Worm (Caenorhabditis elegans) whole organism, late embryonic: ENCODE measurements around the gene arrd-17.

Experiments used
- C38D4.7 ChIP-seq: fragments of 200-800 bp; sonication (Bioruptor generic); optimal IDR thresholded peaks from 2 replicates; lab custom pipeline; 2018; ENCODE audit warnings: mild to moderate bottlenecking, missing genetic modification characterization, moderate library complexity, missing compliant biosample characterization
- F13H6.1 ChIP-seq: sonication (generic microtip); optimal IDR thresholded peaks from 2 replicates; lab custom pipeline; 2016; ENCODE audit warnings: missing genetic modification characterization, missing compliant biosample characterization
- K02D7.2 ChIP-seq: sonication (generic microtip); optimal IDR thresholded peaks from 2 replicates; lab custom pipeline; 2017; ENCODE audit warnings: mild to moderate bottlenecking, missing genetic modification characterization, missing compliant biosample characterization
- T23F11.4 ChIP-seq: fragments of 200-800 bp; sonication (Bioruptor generic); optimal IDR thresholded peaks from 2 replicates; lab custom pipeline; 2018; ENCODE audit warnings: mild to moderate bottlenecking, missing genetic modification characterization, missing compliant biosample characterization
- Y22D7AL.16 ChIP-seq: sonication (generic microtip); optimal IDR thresholded peaks from 2 replicates; lab custom pipeline; 2016; ENCODE audit warnings: missing genetic modification characterization, missing compliant biosample characterization
- ama-1 ChIP-seq: fragments of 150-350 bp; optimal IDR thresholded peaks from 2 replicates; lab custom pipeline; 2014
- ceh-18 ChIP-seq: sonication (generic microtip); optimal IDR thresholded peaks from 2 replicates; lab custom pipeline; 2016; ENCODE audit warnings: missing genetic modification characterization, missing compliant biosample characterization
- ceh-19 ChIP-seq: fragments of 200-800 bp; sonication (Bioruptor generic); optimal IDR thresholded peaks from 2 replicates; lab custom pipeline; 2018; ENCODE audit warnings: mild to moderate bottlenecking, missing genetic modification characterization, missing compliant biosample characterization
- ceh-30 ChIP-seq: fragments of 150-350 bp; optimal IDR thresholded peaks from 2 replicates; lab custom pipeline; 2014; ENCODE audit warnings: missing biosample characterization, missing genetic modification characterization
- ceh-34 ChIP-seq: sonication (generic microtip); optimal IDR thresholded peaks from 2 replicates; lab custom pipeline; 2016; ENCODE audit warnings: mild to moderate bottlenecking, missing genetic modification characterization, missing compliant biosample characterization
- dve-1 ChIP-seq: sonication (generic microtip); optimal IDR thresholded peaks from 2 replicates; lab custom pipeline; 2017; ENCODE audit warnings: antibody characterized with exemption, mild to moderate bottlenecking, missing genetic modification characterization, missing compliant biosample characterization
- elt-4 ChIP-seq: sonication (generic microtip); optimal IDR thresholded peaks from 2 replicates; lab custom pipeline; 2016; ENCODE audit warnings: missing genetic modification characterization, missing compliant biosample characterization
- eyg-1 ChIP-seq: sonication (generic microtip); optimal IDR thresholded peaks from 2 replicates; lab custom pipeline; 2016; ENCODE audit warnings: missing genotype, missing genetic modification characterization, missing compliant biosample characterization
- fax-1 ChIP-seq: sonication (generic microtip); optimal IDR thresholded peaks from 2 replicates; lab custom pipeline; 2016; ENCODE audit warnings: missing genotype, missing genetic modification characterization, missing compliant biosample characterization
- fkh-10 ChIP-seq: fragments of 150-350 bp; optimal IDR thresholded peaks from 2 replicates; lab custom pipeline; 2014; ENCODE audit warnings: missing biosample characterization, missing genetic modification reagents, missing genetic modification characterization
- fkh-6 ChIP-seq: sonication (generic microtip); optimal IDR thresholded peaks from 2 replicates; lab custom pipeline; 2016; ENCODE audit warnings: missing genetic modification characterization, missing compliant biosample characterization
- gmeb-2 ChIP-seq: sonication (generic microtip); optimal IDR thresholded peaks from 2 replicates; lab custom pipeline; 2016; ENCODE audit warnings: missing genetic modification characterization, inconsistent platforms, missing compliant biosample characterization
- hlh-13 ChIP-seq: fragments of 200-800 bp; sonication (Bioruptor generic); optimal IDR thresholded peaks from 2 replicates; lab custom pipeline; 2018; ENCODE audit warnings: mild to moderate bottlenecking, missing genetic modification characterization, missing compliant biosample characterization
- hlh-15 ChIP-seq: sonication (generic microtip); optimal IDR thresholded peaks from 2 replicates; lab custom pipeline; 2016; ENCODE audit warnings: missing genetic modification characterization, missing compliant biosample characterization
- mec-3 ChIP-seq: sonication (generic microtip); optimal IDR thresholded peaks from 2 replicates; lab custom pipeline; 2016; ENCODE audit warnings: borderline replicate concordance, missing genetic modification characterization, missing compliant biosample characterization
- nhr-11 ChIP-seq: fragments of 150-350 bp; optimal IDR thresholded peaks from 2 replicates; lab custom pipeline; 2014; ENCODE audit warnings: missing biosample characterization, missing genetic modification characterization
- npax-4 ChIP-seq: sonication (generic microtip); optimal IDR thresholded peaks from 2 replicates; lab custom pipeline; 2016; ENCODE audit warnings: missing genetic modification characterization, missing compliant biosample characterization
- odd-2 ChIP-seq: sonication (generic microtip); optimal IDR thresholded peaks from 2 replicates; lab custom pipeline; 2017; ENCODE audit warnings: antibody characterized with exemption, mild to moderate bottlenecking, missing genetic modification characterization, missing compliant biosample characterization
- pax-1 ChIP-seq: fragments of 150-350 bp; optimal IDR thresholded peaks from 2 replicates; lab custom pipeline; 2014; ENCODE audit warnings: missing biosample characterization, missing genetic modification characterization
- pqm-1 ChIP-seq: sonication (generic microtip); optimal IDR thresholded peaks from 2 replicates; lab custom pipeline; 2016; ENCODE audit warnings: missing genetic modification characterization, missing compliant biosample characterization
- pros-1 ChIP-seq: fragments of 150-350 bp; optimal IDR thresholded peaks from 2 replicates; lab custom pipeline; 2014; ENCODE audit warnings: missing biosample characterization, missing genetic modification reagents, missing genetic modification characterization
- tbx-7 ChIP-seq: sonication (generic microtip); optimal IDR thresholded peaks from 2 replicates; lab custom pipeline; 2016; ENCODE audit warnings: missing genotype, missing genetic modification characterization, missing compliant biosample characterization
- unc-3 ChIP-seq, 2 experiments: fragments of 200-800 bp in 1 of 2; sonication (Bioruptor generic) in 1 of 2; sonication (generic microtip) in 1 of 2; conservative IDR thresholded peaks in 1 of 2; optimal IDR thresholded peaks in 1 of 2; 2 replicates each; pipeline versions ENCODE4 v1.3.6 to Lab custom; 2016 to 2022; ENCODE audit warnings: missing compliant biosample characterization in 2 of 2, missing genetic modification characterization in 2 of 2, missing genetic modification reagents in 1 of 2
- unc-86 ChIP-seq: sonication (generic microtip); optimal IDR thresholded peaks from 2 replicates; lab custom pipeline; 2016; ENCODE audit warnings: missing genetic modification characterization, missing compliant biosample characterization

arrd-17 gene

ce11 chrIII:13581727-13582126 is 48.9 kb downstream of the arrd-17 start:
- TF ChIP-seq mec-3 (tag; lab: Kevin White, UChicago) (no peak), tbx-7 (tag; lab: Kevin White, UChicago) (no peak), ceh-30 (no peak), fax-1 (tag; lab: Kevin White, UChicago) (no peak), eyg-1 (tag; lab: Kevin White, UChicago) (no peak), odd-2 (no peak), pqm-1 (tag; lab: Kevin White, UChicago) (no peak), ama-1 (lab: Kevin White, UChicago) (no peak), C38D4.7 (GFP tag; lab: Kevin White, UChicago) (no peak)
- TF ChIP-seq, all 69 proteins: peak for 0

ce11 chrIII:13580538-13580937 is 50.1 kb downstream of the arrd-17 start, which contains the start of gene T05D4.5:
T05D4.5 (plus strand) TSS chrIII:13580838.
- TF ChIP-seq fax-1 (tag; lab: Kevin White, UChicago) (no peak), pros-1 (tag; lab: Kevin White, UChicago) (no peak), ceh-19 (GFP tag; lab: Kevin White, UChicago) (no peak), elt-4 (no peak), nhr-11 (tag; lab: Kevin White, UChicago) (no peak), hlh-13 (GFP tag; lab: Kevin White, UChicago) (no peak), unc-3 (GFP tag; conservative IDR thresholded peaks at IDR 0.05; lab: Robert Waterston, UW) (no peak), unc-3 (tag; optimal IDR thresholded peaks at IDR 0.05; lab: Kevin White, UChicago) (no peak), hlh-15 (tag; lab: Kevin White, UChicago) (no peak)
- TF ChIP-seq, all 69 proteins: peak for 0

- no peak for TF ChIP-seq Y22D7AL.16 (tag; lab: Kevin White, UChicago)
- TF ChIP-seq unc-86 (tag; lab: Kevin White, UChicago), result no peak
- TF ChIP-seq pax-1 (tag; lab: Kevin White, UChicago), result no peak
- no peak for TF ChIP-seq K02D7.2 (tag; lab: Kevin White, UChicago)
- TF ChIP-seq fkh-10, result no peak
- TF ChIP-seq F13H6.1 (tag; lab: Kevin White, UChicago), result no peak
- TF ChIP-seq hlh-15 (tag; lab: Kevin White, UChicago), result no peak
- TF ChIP-seq gmeb-2 (tag; lab: Kevin White, UChicago), result no peak
- no peak for TF ChIP-seq T23F11.4 (GFP tag; lab: Kevin White, UChicago)
- no peak for TF ChIP-seq ceh-34
- TF ChIP-seq ceh-18, result no peak
- TF ChIP-seq dve-1 (tag; lab: Kevin White, UChicago), result no peak
- no peak for TF ChIP-seq fkh-6 (tag; lab: Kevin White, UChicago)
- TF ChIP-seq npax-4 (tag; lab: Kevin White, UChicago), result no peak
Observed at ce11 chrIII:13580076-13580475, 50.5 kb downstream of the arrd-17 start.
